Fruit fly (Drosophila melanogaster) whole organism, embryonic: ENCODE measurements around the gene scyl.
A peak's percentile ranks its signal among the peaks of the same experiment; 100 is the strongest.

ENCODE experiments used
- Atf6 ChIP-seq: fragments of 200-800 bp; sonication (Bioruptor generic); IDR thresholded peaks from 2 replicates; pipeline ENCODE4 v1.3.6; 2022; ENCODE audit warnings: missing biosample characterization, missing genetic modification characterization
- CG10543 ChIP-seq: fragments of 200-800 bp; sonication (Bioruptor generic); optimal IDR thresholded peaks from 3 replicates; lab custom pipeline; 2017; ENCODE audit warnings: missing biosample characterization, mild to moderate bottlenecking, missing genetic modification characterization, moderate library complexity
- CG14014 ChIP-seq: fragments of 200-800 bp; sonication (Bioruptor generic); IDR thresholded peaks from 2 replicates; pipeline ENCODE4 v1.3.6; 2022; ENCODE audit warnings: missing biosample characterization, missing genetic modification characterization
- CG14965 ChIP-seq: fragments of 200-800 bp; sonication (Bioruptor generic); optimal IDR thresholded peaks from 2 replicates; lab custom pipeline; 2016; ENCODE audit warnings: missing biosample characterization, missing genetic modification characterization, borderline replicate concordance
- CG15073 ChIP-seq: fragments of 200-800 bp; sonication (Bioruptor generic); optimal IDR thresholded peaks from 2 replicates; lab custom pipeline; 2016; ENCODE audit warnings: missing biosample characterization, missing genetic modification characterization
- CG1647 ChIP-seq: fragments of 200-800 bp; sonication (Bioruptor generic); optimal IDR thresholded peaks from 3 replicates; lab custom pipeline; 2016; ENCODE audit warnings: missing biosample characterization, missing genetic modification characterization
- CG17385 ChIP-seq: fragments of 200-800 bp; sonication (Bioruptor generic); optimal IDR thresholded peaks from 3 replicates; lab custom pipeline; 2018; ENCODE audit warnings: missing biosample characterization, mild to moderate bottlenecking, missing genetic modification characterization
- CG18476 ChIP-seq: fragments of 200-800 bp; sonication (Bioruptor generic); optimal IDR thresholded peaks from 2 replicates; lab custom pipeline; 2016; ENCODE audit warnings: missing biosample characterization, mild to moderate bottlenecking, missing genetic modification characterization
- CG30403 ChIP-seq: fragments of 200-800 bp; sonication (Bioruptor generic); optimal IDR thresholded peaks from 3 replicates; lab custom pipeline; 2016; ENCODE audit warnings: missing biosample characterization, missing genetic modification characterization
- CG3065 ChIP-seq: fragments of 200-800 bp; sonication (Bioruptor generic); optimal IDR thresholded peaks from 2 replicates; lab custom pipeline; 2016; ENCODE audit warnings: missing biosample characterization, missing genetic modification characterization
- CG33213 ChIP-seq: fragments of 200-800 bp; sonication (Bioruptor generic); optimal IDR thresholded peaks from 3 replicates; lab custom pipeline; 2016; ENCODE audit warnings: missing biosample characterization, missing genetic modification characterization
- CG34376 ChIP-seq: fragments of 200-800 bp; sonication (Bioruptor generic); optimal IDR thresholded peaks from 2 replicates; lab custom pipeline; 2018; ENCODE audit warnings: missing biosample characterization, mild to moderate bottlenecking, missing genetic modification characterization
- CG4820 ChIP-seq: fragments of 200-800 bp; sonication (Bioruptor generic); optimal IDR thresholded peaks from 3 replicates; lab custom pipeline; 2016; ENCODE audit warnings: missing biosample characterization, missing genetic modification characterization
- CG6683 ChIP-seq: fragments of 200-800 bp; sonication (Bioruptor generic); optimal IDR thresholded peaks from 2 replicates; lab custom pipeline; 2017; ENCODE audit warnings: missing biosample characterization, mild to moderate bottlenecking, missing genetic modification characterization, missing genetic modification reagents
- CG6689 ChIP-seq: fragments of 200-800 bp; sonication (Bioruptor generic); IDR thresholded peaks from 2 replicates; pipeline ENCODE4 v1.3.6; 2022; ENCODE audit warnings: missing biosample characterization, missing genetic modification characterization
- CG7271 ChIP-seq: fragments of 200-800 bp; sonication (Bioruptor generic); optimal IDR thresholded peaks from 2 replicates; lab custom pipeline; 2018; ENCODE audit warnings: missing biosample characterization, mild to moderate bottlenecking, missing genetic modification characterization, moderate library complexity
- CG9932 ChIP-seq: fragments of 200-800 bp; sonication (Bioruptor generic); IDR thresholded peaks from 2 replicates; pipeline ENCODE4 v1.3.6; 2022; ENCODE audit warnings: missing biosample characterization, missing genetic modification characterization
- CHES-1-like ChIP-seq: fragments of 200-800 bp; sonication (Bioruptor generic); optimal IDR thresholded peaks from 2 replicates; lab custom pipeline; 2016; ENCODE audit warnings: missing biosample characterization, missing genetic modification characterization
- D ChIP-seq, 2 experiments: fragments of 200-800 bp in 1 of 2; fragments of >200 bp in 1 of 2; sonication (Bioruptor generic) in 1 of 2; optimal IDR thresholded peaks; 2 replicates in 1 of 2; 3 replicates in 1 of 2; lab custom pipeline; 2017; ENCODE audit warnings: mild to moderate bottlenecking in 1 of 2, missing biosample characterization in 1 of 2, missing genetic modification characterization in 1 of 2, missing genetic modification reagents in 1 of 2
- E2f2 ChIP-seq: fragments of 200-800 bp; sonication (Bioruptor generic); IDR thresholded peaks from 2 replicates; pipeline ENCODE4 v1.3.6; 2022; ENCODE audit warnings: missing biosample characterization, missing genetic modification characterization
- Ets97D ChIP-seq: fragments of 200-800 bp; sonication (Bioruptor generic); optimal IDR thresholded peaks from 3 replicates; lab custom pipeline; 2016; ENCODE audit warnings: missing biosample characterization, missing genetic modification characterization
- Fer2 ChIP-seq: fragments of 200-800 bp; sonication (Bioruptor generic); optimal IDR thresholded peaks from 2 replicates; lab custom pipeline; 2018; ENCODE audit warnings: missing biosample characterization, mild to moderate bottlenecking, missing genetic modification characterization, moderate library complexity
- Hey ChIP-seq: fragments of 200-800 bp; sonication (Bioruptor generic); optimal IDR thresholded peaks from 3 replicates; lab custom pipeline; 2018; ENCODE audit warnings: missing biosample characterization, mild to moderate bottlenecking, missing genetic modification characterization
- MESR4 ChIP-seq: fragments of 200-800 bp; sonication (Bioruptor generic); optimal IDR thresholded peaks from 2 replicates; lab custom pipeline; 2018; ENCODE audit warnings: missing biosample characterization, mild to moderate bottlenecking, missing genetic modification characterization, moderate library complexity
- Myb ChIP-seq: fragments of 200-800 bp; sonication (Bioruptor generic); optimal IDR thresholded peaks from 2 replicates; lab custom pipeline; 2016; ENCODE audit warnings: missing biosample characterization, missing genetic modification characterization
- NfI ChIP-seq: fragments of 200-800 bp; sonication (Bioruptor generic); optimal IDR thresholded peaks from 3 replicates; lab custom pipeline; 2018; ENCODE audit warnings: missing biosample characterization, mild to moderate bottlenecking, missing genetic modification characterization, moderate library complexity
- Rfx ChIP-seq: fragments of 200-800 bp; sonication (Bioruptor generic); IDR thresholded peaks from 2 replicates; pipeline ENCODE4 v1.3.6; 2022; ENCODE audit warnings: missing biosample characterization, missing genetic modification characterization
- Sox100B ChIP-seq: fragments of 200-800 bp; sonication (Bioruptor generic); optimal IDR thresholded peaks from 3 replicates; lab custom pipeline; 2018; ENCODE audit warnings: missing biosample characterization, mild to moderate bottlenecking, missing genetic modification characterization
- TFAM ChIP-seq: fragments of 200-800 bp; sonication (Bioruptor generic); optimal IDR thresholded peaks from 2 replicates; lab custom pipeline; 2017; ENCODE audit warnings: missing biosample characterization, missing genetic modification characterization, inconsistent platforms
- Trl ChIP-seq, 3 experiments: fragments of >200 bp in 2 of 3; fragments of 200-800 bp in 1 of 3; sonication (Bioruptor generic) in 1 of 3; optimal IDR thresholded peaks; 2 replicates in 1 of 3; 3 replicates in 2 of 3; lab custom pipeline; 2016 to 2017; ENCODE audit warnings: missing biosample characterization in 1 of 3, missing genetic modification characterization in 1 of 3
- Vsx1 ChIP-seq: fragments of 200-800 bp; sonication (Bioruptor generic); optimal IDR thresholded peaks from 2 replicates; lab custom pipeline; 2017; ENCODE audit warnings: missing biosample characterization, mild to moderate bottlenecking, missing genetic modification characterization, missing genetic modification reagents
- Xrp1 ChIP-seq: fragments of 200-800 bp; sonication (Bioruptor generic); IDR thresholded peaks from 2 replicates; pipeline ENCODE4 v1.3.6; 2022; ENCODE audit warnings: missing biosample characterization, missing genetic modification characterization
- al ChIP-seq: fragments of 200-800 bp; sonication (Bioruptor generic); IDR thresholded peaks from 2 replicates; pipeline ENCODE4 v1.3.6; 2022; ENCODE audit warnings: missing biosample characterization, missing genetic modification characterization
- aop ChIP-seq: fragments of 200-800 bp; sonication (Bioruptor generic); IDR thresholded peaks from 2 replicates; pipeline ENCODE4 v1.3.6; 2022; ENCODE audit warnings: missing biosample characterization, missing genetic modification characterization
- chinmo ChIP-seq: fragments of 200-800 bp; sonication (Bioruptor generic); IDR thresholded peaks from 4 replicates; pipeline ENCODE4 v1.3.6; 2022; ENCODE audit warnings: missing biosample characterization, missing genetic modification characterization; ENCODE audit not compliant: partially characterized antibody
- ewg ChIP-seq: fragments of 200-800 bp; sonication (Bioruptor generic); optimal IDR thresholded peaks from 3 replicates; lab custom pipeline; 2017; ENCODE audit warnings: mild to moderate bottlenecking, missing biosample characterization, missing genetic modification reagents, missing genetic modification characterization
- ftz-f1 ChIP-seq: fragments of 200-800 bp; sonication (Bioruptor generic); optimal IDR thresholded peaks from 2 replicates; lab custom pipeline; 2016; ENCODE audit warnings: missing biosample characterization, missing genetic modification characterization
- gem ChIP-seq: fragments of 200-800 bp; sonication (Bioruptor generic); optimal IDR thresholded peaks from 2 replicates; lab custom pipeline; 2019; ENCODE audit warnings: missing biosample characterization, mild to moderate bottlenecking, missing genetic modification characterization, moderate library complexity
- gro ChIP-seq: fragments of 200-800 bp; sonication (Bioruptor generic); optimal IDR thresholded peaks from 2 replicates; lab custom pipeline; 2016; ENCODE audit warnings: missing biosample characterization, missing genetic modification characterization
- hth ChIP-seq: fragments of >200 bp; optimal IDR thresholded peaks from 2 replicates; lab custom pipeline; 2017; ENCODE audit warnings: inconsistent platforms
- insv ChIP-seq, 2 experiments: fragments of 200-800 bp; sonication (Bioruptor generic); optimal IDR thresholded peaks; 3 replicates each; lab custom pipeline; 2016 to 2018; ENCODE audit warnings: missing biosample characterization in 2 of 2, missing genetic modification characterization in 2 of 2
- jigr1 ChIP-seq: fragments of 200-800 bp; sonication (Bioruptor generic); IDR thresholded peaks from 3 replicates; pipeline ENCODE4 v1.3.6; 2022; ENCODE audit warnings: missing biosample characterization, missing genetic modification characterization
- kni ChIP-seq: fragments of 200-800 bp; sonication (Bioruptor generic); optimal IDR thresholded peaks from 3 replicates; lab custom pipeline; 2017; ENCODE audit warnings: mild to moderate bottlenecking, missing biosample characterization, missing genetic modification reagents, missing genetic modification characterization
- org-1 ChIP-seq: fragments of 200-800 bp; sonication (Bioruptor generic); optimal IDR thresholded peaks from 2 replicates; lab custom pipeline; 2017; ENCODE audit warnings: missing biosample characterization, missing genetic modification characterization
- sima ChIP-seq: fragments of 200-800 bp; sonication (Bioruptor generic); optimal IDR thresholded peaks from 2 replicates; lab custom pipeline; 2016; ENCODE audit warnings: missing biosample characterization, missing genetic modification characterization
- so ChIP-seq: fragments of 200-800 bp; sonication (Bioruptor generic); IDR thresholded peaks from 3 replicates; pipeline ENCODE4 v1.3.6; 2022; ENCODE audit warnings: missing biosample characterization, missing genetic modification characterization
- tll ChIP-seq, 2 experiments: fragments of 200-800 bp in 1 of 2; fragments of >200 bp in 1 of 2; sonication (Bioruptor generic) in 1 of 2; optimal IDR thresholded peaks; 2 replicates each; lab custom pipeline; 2017 to 2019; ENCODE audit warnings: missing biosample characterization in 2 of 2, missing genetic modification characterization in 2 of 2, mild to moderate bottlenecking in 1 of 2, moderate library complexity in 1 of 2
- zfh1 ChIP-seq: fragments of 200-800 bp; sonication (Bioruptor generic); IDR thresholded peaks from 3 replicates; pipeline ENCODE4 v1.3.6; 2022; ENCODE audit warnings: missing biosample characterization, missing genetic modification characterization
- zfh2 ChIP-seq: fragments of 200-800 bp; sonication (Bioruptor generic); optimal IDR thresholded peaks from 2 replicates; lab custom pipeline; 2016; ENCODE audit warnings: missing biosample characterization, missing genetic modification characterization

scyl gene

dm6 chr3L:11247370-11248255, 4.5 kb upstream of the scyl start (continued):
- TF ChIP-seq CG15073 (GFP tag; lab: Kevin White, UChicago) (no peak), E2f2 (GFP tag; lab: Robert Waterston, UW) (no peak), tll (GFP tag; optimal IDR thresholded peaks at IDR 0.05; lab: Kevin White, UChicago) (no peak), zfh2 (GFP tag; lab: Kevin White, UChicago) (no peak), ewg (GFP tag; lab: Kevin White, UChicago) (no peak), Sox100B (GFP tag; lab: Kevin White, UChicago) (no peak), Hey (tag; lab: Kevin White, UChicago) (no peak), sima (GFP tag; lab: Kevin White, UChicago) (no peak), CHES-1-like (GFP tag; lab: Kevin White, UChicago) (no peak), Vsx1 (GFP tag; lab: Kevin White, UChicago) (no peak), Xrp1 (GFP tag; lab: Robert Waterston, UW) (peak; percentile 39; the same call in 1 of the 2 replicates), gro (GFP tag; lab: Kevin White, UChicago) (no peak), ftz-f1 (no peak), aop (GFP tag; lab: Robert Waterston, UW) (no peak), CG14965 (GFP tag; lab: Kevin White, UChicago) (no peak), CG6683 (GFP tag; lab: Kevin White, UChicago) (no peak), kni (GFP tag; lab: Kevin White, UChicago) (peak; percentile 81), CG14014 (no peak), CG4820 (GFP tag; lab: Kevin White, UChicago) (no peak), jigr1 (no peak), so (peak; percentile 46; the same call in 1 of the 3 replicates), al (GFP tag; lab: Robert Waterston, UW) (no peak), zfh1 (GFP tag; lab: Robert Waterston, UW) (no peak), CG17385 (GFP tag; lab: Kevin White, UChicago) (no peak), MESR4 (GFP tag; lab: Kevin White, UChicago) (no peak), Rfx (GFP tag; lab: Robert Waterston, UW) (peak; percentile 27; the same call in 1 of the 2 replicates), TFAM (GFP tag; lab: Kevin White, UChicago) (no peak), CG6689 (GFP tag; lab: Robert Waterston, UW) (no peak), Ets97D (GFP tag; lab: Kevin White, UChicago) (no peak), CG9932 (GFP tag; lab: Robert Waterston, UW) (no peak), Myb (GFP tag; lab: Kevin White, UChicago) (no peak), CG34376 (GFP tag; lab: Kevin White, UChicago) (no peak), Trl (optimal IDR thresholded peaks at IDR 0.05; lab: Kevin White, UChicago) (peak; percentile 96 to 99), Trl (GFP tag; optimal IDR thresholded peaks at IDR 0.05; lab: Kevin White, UChicago) (peak; percentile 21), chinmo (GFP tag; lab: Robert Waterston, UW) (peak; percentile 97), CG1647 (GFP tag; lab: Kevin White, UChicago) (no peak), gem (tag; lab: Kevin White, UChicago) (no peak), CG33213 (GFP tag; lab: Kevin White, UChicago) (no peak), CG10543 (GFP tag; lab: Kevin White, UChicago) (no peak), CG30403 (GFP tag; lab: Kevin White, UChicago) (no peak), Fer2 (tag; lab: Kevin White, UChicago) (no peak), CG3065 (GFP tag; lab: Kevin White, UChicago) (no peak), insv (GFP tag; optimal IDR thresholded peaks at IDR 0.05; lab: Kevin White, UChicago) (peak in 1 of 2 experiments; percentile 45), Atf6 (no peak), NfI (GFP tag; lab: Kevin White, UChicago) (no peak), org-1 (GFP tag; lab: Kevin White, UChicago) (no peak), CG7271 (no peak), D (optimal IDR thresholded peaks at IDR 0.05; lab: Kevin White, UChicago) (no peak), D (GFP tag; optimal IDR thresholded peaks at IDR 0.05; lab: Kevin White, UChicago) (no peak), CG18476 (GFP tag; lab: Kevin White, UChicago) (no peak), hth (lab: Kevin White, UChicago) (no peak)
